Worm (Caenorhabditis elegans): Measurements from ENCODE around the gene elmd-1.

- TF ChIP-seq ceh-6 (GFP tag; optimal IDR thresholded peaks at IDR 0.05) (no peak), ceh-9 (tag; optimal IDR thresholded peaks at IDR 0.05) (no peak), ets-4 (tag; optimal IDR thresholded peaks at IDR 0.05) (no peak), elt-2 (tag; optimal IDR thresholded peaks at IDR 0.05) (no peak), sox-4 (tag; optimal IDR thresholded peaks at IDR 0.05) (no peak), pag-3 (tag; optimal IDR thresholded peaks at IDR 0.05; ENCODE audit: borderline replicate concordance) (no peak), nhr-11 (tag; optimal IDR thresholded peaks at IDR 0.05) (no peak), tbx-2 (tag; optimal IDR thresholded peaks at IDR 0.05) (no peak), unc-55 (GFP tag; optimal IDR thresholded peaks at IDR 0.05) (no peak), eyg-1 (tag; optimal IDR thresholded peaks at IDR 0.05) (no peak), syd-9 (tag; optimal IDR thresholded peaks at IDR 0.05) (no peak), hlh-30 (tag; optimal IDR thresholded peaks at IDR 0.05; ENCODE audit: insufficient read depth) (no peak)
Observed at ce11 chrIII:3398485-3398884, 8.8 kb downstream of the elmd-1 start.

All from whole organism, late embryonic.